Worm (Caenorhabditis elegans) whole organism, mixed stage, embryonic: ENCODE data around the gene W09G12.7.

Source experiments
- elt-3 ChIP-seq: fragments of 150-350 bp; optimal IDR thresholded peaks from 2 replicates; lab custom pipeline; 2014; ENCODE audit warnings: missing biosample characterization, missing genetic modification characterization
- lin-13 ChIP-seq: fragments of 150-350 bp; optimal IDR thresholded peaks from 2 replicates; lab custom pipeline; 2014; ENCODE audit warnings: missing biosample characterization, missing genetic modification characterization
- lin-32 ChIP-seq: fragments of 200-800 bp; sonication (Bioruptor generic); optimal IDR thresholded peaks from 2 replicates; lab custom pipeline; 2018; ENCODE audit warnings: mild to moderate bottlenecking, missing genetic modification characterization, missing compliant biosample characterization
- lsy-2 ChIP-seq: fragments of 150-350 bp; optimal IDR thresholded peaks from 2 replicates; lab custom pipeline; 2014; ENCODE audit warnings: missing biosample characterization, missing genetic modification characterization
- nhr-237 ChIP-seq: fragments of 150-350 bp; optimal IDR thresholded peaks from 2 replicates; lab custom pipeline; 2014; ENCODE audit warnings: missing biosample characterization, missing genetic modification characterization
- pha-4 ChIP-seq: fragments of 150-350 bp; optimal IDR thresholded peaks from 2 replicates; lab custom pipeline; 2018; ENCODE audit warnings: missing biosample characterization, missing genetic modification reagents, missing genetic modification characterization
- snpc-4 ChIP-seq: fragments of 150-350 bp; optimal IDR thresholded peaks from 2 replicates; lab custom pipeline; 2014; ENCODE audit warnings: missing biosample characterization, missing genetic modification characterization
- unc-39 ChIP-seq: fragments of 150-350 bp; optimal IDR thresholded peaks from 2 replicates; lab custom pipeline; 2014; ENCODE audit warnings: missing biosample characterization, missing genetic modification characterization
- ztf-11 ChIP-seq: fragments of 150-350 bp; optimal IDR thresholded peaks from 2 replicates; lab custom pipeline; 2014; ENCODE audit warnings: missing biosample characterization, missing genetic modification characterization

ce11 chrIV:1243295-1243694 lies 14.4 kb downstream of the W09G12.7 start, which contains the start of gene F38A1.15:
- no peak for TF ChIP-seq elt-3 (tag; lab: Kevin White, UChicago)
- no peak for TF ChIP-seq nhr-237 (tag; lab: Kevin White, UChicago)
- TF ChIP-seq ztf-11 (tag; lab: Kevin White, UChicago), result no peak
- no peak for TF ChIP-seq lin-32 (GFP tag; lab: Kevin White, UChicago)
- no peak for TF ChIP-seq lsy-2 (tag; lab: Kevin White, UChicago)
- no peak for TF ChIP-seq unc-39 (tag; lab: Kevin White, UChicago)
- no peak for TF ChIP-seq snpc-4 (tag; lab: Kevin White, UChicago)
- no peak for TF ChIP-seq lin-13 (tag; lab: Kevin White, UChicago)
- no peak for TF ChIP-seq pha-4 (tag; lab: Kevin White, UChicago)
